Worm (Caenorhabditis elegans): ENCODE data around the gene pgp-9.

ce11 chrV:17752340-17752739, 3.4 kb upstream of the pgp-9 start:
- TF ChIP-seq Y116A8C.19 (tag; optimal IDR thresholded peaks at IDR 0.05; ENCODE audit: borderline replicate concordance) (no peak), mdl-1 (tag; optimal IDR thresholded peaks at IDR 0.05) (no peak), unc-98 (GFP tag; IDR thresholded peaks at IDR 0.05) (no peak), unc-30 (tag; optimal IDR thresholded peaks at IDR 0.05) (no peak), snpc-4 (tag; optimal IDR thresholded peaks at IDR 0.05) (no peak), nhr-77 (tag; optimal IDR thresholded peaks at IDR 0.05) (no peak)
